Worm (Caenorhabditis elegans): ENCODE measurements around the gene srz-103.

- no peak for TF ChIP-seq nhr-76 (tag; optimal IDR thresholded peaks at IDR 0.05)
- TF ChIP-seq sptf-1 (tag; optimal IDR thresholded peaks at IDR 0.05), result no peak
- TF ChIP-seq ztf-11 (tag; optimal IDR thresholded peaks at IDR 0.05), result no peak
Measured at ce11 chrV:16679237-16679636, at the start of gene srz-103.

Data from whole organism, mixed stage, embryonic.